Worm (Caenorhabditis elegans) whole organism, young adult: ENCODE data around the gene exc-9.

ENCODE experiments used
- B0019.2 ChIP-seq: fragments of 200-800 bp; sonication (Bioruptor generic); conservative IDR thresholded peaks from 2 replicates; pipeline ENCODE4 v1.3.6; 2022; ENCODE audit warnings: missing genetic modification reagents, missing genetic modification characterization, missing compliant biosample characterization
- C17E4.6 ChIP-seq: fragments of 200-800 bp; sonication (Bioruptor generic); IDR thresholded peaks from 2 replicates; pipeline ENCODE4 v1.3.6; 2022; ENCODE audit warnings: missing genetic modification reagents, missing genetic modification characterization, missing compliant biosample characterization
- F22D6.2 ChIP-seq: sonication (generic microtip); optimal IDR thresholded peaks from 2 replicates; lab custom pipeline; 2016; ENCODE audit warnings: mild to moderate bottlenecking, missing genetic modification characterization, missing compliant biosample characterization
- F23B12.7 ChIP-seq: sonication (generic microtip); optimal IDR thresholded peaks from 2 replicates; lab custom pipeline; 2017; ENCODE audit warnings: missing genetic modification characterization, mild to moderate bottlenecking, missing compliant biosample characterization, antibody characterized with exemption, moderate library complexity; ENCODE audit not compliant: insufficient read depth
- F33H1.4 ChIP-seq: fragments of 200-800 bp; sonication (Bioruptor generic); IDR thresholded peaks from 2 replicates; pipeline ENCODE4 v1.3.6; 2022; ENCODE audit warnings: missing genetic modification reagents, missing genetic modification characterization, missing compliant biosample characterization
- F37B4.10 ChIP-seq: fragments of 200-800 bp; sonication (Bioruptor generic); IDR thresholded peaks from 2 replicates; pipeline ENCODE4 v1.3.6; 2022; ENCODE audit warnings: missing genetic modification characterization, missing compliant biosample characterization
- F49E8.2 ChIP-seq: sonication (generic microtip); optimal IDR thresholded peaks from 3 replicates; lab custom pipeline; 2017; ENCODE audit warnings: missing genetic modification characterization, mild to moderate bottlenecking, missing compliant biosample characterization, antibody characterized with exemption, moderate library complexity; ENCODE audit not compliant: insufficient read depth
- T26A5.8 ChIP-seq: sonication (generic microtip); optimal IDR thresholded peaks from 2 replicates; lab custom pipeline; 2016; ENCODE audit warnings: missing genetic modification characterization, missing compliant biosample characterization
- Y53F4B.3 ChIP-seq: fragments of 200-800 bp; sonication (Bioruptor generic); IDR thresholded peaks from 2 replicates; pipeline ENCODE4 v1.3.6; 2022; ENCODE audit warnings: missing genetic modification reagents, missing genetic modification characterization, missing compliant biosample characterization
- Y53G8AR.9 ChIP-seq: fragments of 200-800 bp; sonication (Bioruptor generic); conservative IDR thresholded peaks from 2 replicates; pipeline ENCODE4 v1.3.6; 2022; ENCODE audit warnings: missing genetic modification reagents, missing genetic modification characterization, missing compliant biosample characterization
- Y56A3A.18 ChIP-seq: fragments of 200-800 bp; sonication (Bioruptor generic); IDR thresholded peaks from 2 replicates; pipeline ENCODE4 v1.3.6; 2022; ENCODE audit warnings: missing genetic modification reagents, missing genetic modification characterization, missing compliant biosample characterization
- Y95B8A.8 ChIP-seq: fragments of 200-800 bp; sonication (Bioruptor generic); IDR thresholded peaks from 2 replicates; pipeline ENCODE4 v1.3.6; 2022; ENCODE audit warnings: missing genetic modification reagents, missing genetic modification characterization, missing compliant biosample characterization
- ZK185.1 ChIP-seq: sonication (generic microtip); optimal IDR thresholded peaks from 2 replicates; lab custom pipeline; 2016; ENCODE audit warnings: mild to moderate bottlenecking, missing genetic modification characterization, missing compliant biosample characterization; ENCODE audit not compliant: poor library complexity, severe bottlenecking
- akir-1 ChIP-seq: fragments of 200-800 bp; sonication (Bioruptor generic); optimal IDR thresholded peaks from 2 replicates; lab custom pipeline; 2018; ENCODE audit warnings: mild to moderate bottlenecking, missing genetic modification characterization, moderate library complexity, missing compliant biosample characterization
- ama-1 ChIP-seq, 3 experiments: fragments of 150-350 bp in 1 of 3; sonication (generic microtip) in 2 of 3; optimal IDR thresholded peaks; 2 replicates each; lab custom pipeline; 2014 to 2018; ENCODE audit warnings: missing biosample characterization in 2 of 3, missing genetic modification characterization in 2 of 3, missing genetic modification reagents in 2 of 3
- aptf-2 ChIP-seq: fragments of 200-800 bp; sonication (Bioruptor generic); conservative IDR thresholded peaks from 2 replicates; pipeline ENCODE4 v1.3.6; 2022; ENCODE audit warnings: missing genetic modification reagents, missing genetic modification characterization, missing compliant biosample characterization
- bed-1 ChIP-seq: fragments of 200-800 bp; sonication (Bioruptor generic); IDR thresholded peaks from 2 replicates; pipeline ENCODE4 v1.3.6; 2022; ENCODE audit warnings: missing genetic modification reagents, missing genetic modification characterization, missing compliant biosample characterization
- ccch-3 ChIP-seq: fragments of 200-800 bp; sonication (Bioruptor generic); optimal IDR thresholded peaks from 2 replicates; lab custom pipeline; 2018; ENCODE audit warnings: mild to moderate bottlenecking, missing genetic modification characterization, missing compliant biosample characterization
- cebp-1 ChIP-seq, 2 experiments: fragments of 200-800 bp in 1 of 2; sonication (Bioruptor generic) in 1 of 2; sonication (generic microtip) in 1 of 2; IDR thresholded peaks in 1 of 2; optimal IDR thresholded peaks in 1 of 2; 2 replicates each; pipeline versions ENCODE4 v1.3.6 to Lab custom; 2017 to 2022; ENCODE audit warnings: missing compliant biosample characterization in 2 of 2, missing genetic modification characterization in 2 of 2, mild to moderate bottlenecking in 1 of 2, missing genetic modification reagents in 1 of 2, moderate library complexity in 1 of 2
- ceh-40 ChIP-seq: fragments of 200-800 bp; sonication (Bioruptor generic); IDR thresholded peaks from 2 replicates; pipeline ENCODE4 v1.3.6; 2022; ENCODE audit warnings: missing genetic modification characterization, missing compliant biosample characterization
- ceh-91 ChIP-seq: fragments of 200-800 bp; sonication (Bioruptor generic); IDR thresholded peaks from 2 replicates; pipeline ENCODE4 v1.3.6; 2022; ENCODE audit warnings: missing genetic modification reagents, missing genetic modification characterization, missing compliant biosample characterization
- efl-1 ChIP-seq: fragments of 150-350 bp; optimal IDR thresholded peaks from 2 replicates; lab custom pipeline; 2014; ENCODE audit warnings: missing biosample characterization, missing genetic modification reagents, missing genetic modification characterization
- fkh-3 ChIP-seq: sonication (generic microtip); optimal IDR thresholded peaks from 2 replicates; lab custom pipeline; 2016; ENCODE audit warnings: mild to moderate bottlenecking, missing genetic modification characterization, missing compliant biosample characterization
- hlh-12 ChIP-seq: sonication (generic microtip); optimal IDR thresholded peaks from 2 replicates; lab custom pipeline; 2016; ENCODE audit warnings: missing genetic modification characterization, missing compliant biosample characterization
- let-607 ChIP-seq, 2 experiments: fragments of 200-800 bp in 1 of 2; sonication (Bioruptor generic) in 1 of 2; sonication (generic microtip) in 1 of 2; optimal IDR thresholded peaks; 2 replicates each; lab custom pipeline; 2016 to 2018; ENCODE audit warnings: mild to moderate bottlenecking in 2 of 2, missing compliant biosample characterization in 2 of 2, missing genetic modification characterization in 2 of 2, moderate library complexity in 2 of 2, missing genotype in 1 of 2
- madf-10 ChIP-seq: sonication (generic microtip); optimal IDR thresholded peaks from 2 replicates; lab custom pipeline; 2016; ENCODE audit warnings: mild to moderate bottlenecking, missing genetic modification characterization, missing compliant biosample characterization
- madf-6 ChIP-seq: fragments of 200-800 bp; sonication (Bioruptor generic); IDR thresholded peaks from 2 replicates; pipeline ENCODE4 v1.3.6; 2022; ENCODE audit warnings: missing genetic modification reagents, missing genetic modification characterization, missing compliant biosample characterization
- madf-8 ChIP-seq: fragments of 200-800 bp; sonication (Bioruptor generic); conservative IDR thresholded peaks from 2 replicates; pipeline ENCODE4 v1.3.6; 2022; ENCODE audit warnings: missing genetic modification reagents, missing genetic modification characterization, missing compliant biosample characterization
- mel-28 ChIP-seq: sonication (generic microtip); optimal IDR thresholded peaks from 2 replicates; lab custom pipeline; 2016; ENCODE audit warnings: borderline replicate concordance, mild to moderate bottlenecking, missing genetic modification characterization, missing compliant biosample characterization
- mes-4 ChIP-seq: sonication (generic microtip); optimal IDR thresholded peaks from 2 replicates; lab custom pipeline; 2016; ENCODE audit warnings: missing genotype, missing genetic modification characterization, missing compliant biosample characterization
- nfyb-1 ChIP-seq: fragments of 200-800 bp; sonication (Bioruptor generic); IDR thresholded peaks from 2 replicates; pipeline ENCODE4 v1.3.6; 2022; ENCODE audit warnings: missing genetic modification reagents, missing genetic modification characterization, missing compliant biosample characterization
- nhr-179 ChIP-seq: sonication (generic microtip); optimal IDR thresholded peaks from 2 replicates; lab custom pipeline; 2016; ENCODE audit warnings: mild to moderate bottlenecking, missing genetic modification characterization, missing compliant biosample characterization
- nhr-27 ChIP-seq: fragments of 200-800 bp; sonication (Bioruptor generic); optimal IDR thresholded peaks from 2 replicates; lab custom pipeline; 2018; ENCODE audit warnings: mild to moderate bottlenecking, missing genetic modification characterization, moderate library complexity, missing compliant biosample characterization
- rcor-1 ChIP-seq: fragments of 200-800 bp; sonication (Bioruptor generic); IDR thresholded peaks from 2 replicates; pipeline ENCODE4 v1.3.6; 2022; ENCODE audit warnings: missing genetic modification reagents, missing genetic modification characterization, missing compliant biosample characterization
- repo-1 ChIP-seq: sonication (generic microtip); optimal IDR thresholded peaks from 2 replicates; lab custom pipeline; 2017; ENCODE audit warnings: mild to moderate bottlenecking, missing genetic modification characterization, missing compliant biosample characterization
- rpc-1 ChIP-seq, 2 experiments: fragments of 150-350 bp in 1 of 2; sonication (generic microtip) in 1 of 2; optimal IDR thresholded peaks; 2 replicates each; lab custom pipeline; 2014 to 2018; ENCODE audit warnings: missing biosample characterization in 1 of 2, missing genetic modification characterization in 1 of 2, missing genetic modification reagents in 1 of 2, missing genotype in 1 of 2
- sdz-38 ChIP-seq: sonication (generic microtip); optimal IDR thresholded peaks from 2 replicates; lab custom pipeline; 2016; ENCODE audit warnings: missing genotype, missing genetic modification characterization, missing compliant biosample characterization
- sea-2 ChIP-seq: fragments of 200-800 bp; sonication (Bioruptor generic); IDR thresholded peaks from 2 replicates; pipeline ENCODE4 v1.3.6; 2022; ENCODE audit warnings: missing genetic modification characterization, missing compliant biosample characterization
- snpc-1.1 ChIP-seq: sonication (generic microtip); optimal IDR thresholded peaks from 2 replicates; lab custom pipeline; 2017; ENCODE audit warnings: missing genetic modification characterization, mild to moderate bottlenecking, missing compliant biosample characterization, antibody characterized with exemption, moderate library complexity, missing genotype, missing genetic modification reagents; ENCODE audit not compliant: insufficient read depth
- snpc-3.4 ChIP-seq: sonication (generic microtip); optimal IDR thresholded peaks from 2 replicates; lab custom pipeline; 2017; ENCODE audit warnings: missing genetic modification characterization, mild to moderate bottlenecking, missing compliant biosample characterization, antibody characterized with exemption, moderate library complexity, missing genotype, missing genetic modification reagents
- somi-1 ChIP-seq: fragments of 200-800 bp; sonication (Bioruptor generic); optimal IDR thresholded peaks from 2 replicates; lab custom pipeline; 2018; ENCODE audit warnings: mild to moderate bottlenecking, missing genetic modification characterization, missing compliant biosample characterization
- tbp1 ChIP-seq: fragments of 200-800 bp; sonication (Bioruptor generic); optimal IDR thresholded peaks from 2 replicates; lab custom pipeline; 2018; ENCODE audit warnings: mild to moderate bottlenecking, missing genetic modification characterization, missing compliant biosample characterization
- tbx-9 ChIP-seq: sonication (generic microtip); optimal IDR thresholded peaks from 2 replicates; lab custom pipeline; 2016; ENCODE audit warnings: borderline replicate concordance, missing genetic modification characterization, inconsistent platforms, missing compliant biosample characterization
- tlf-1 ChIP-seq: fragments of 200-800 bp; sonication (Bioruptor generic); optimal IDR thresholded peaks from 2 replicates; lab custom pipeline; 2018; ENCODE audit warnings: mild to moderate bottlenecking, missing genetic modification characterization, missing compliant biosample characterization
- ztf-25 ChIP-seq: fragments of 200-800 bp; sonication (Bioruptor generic); IDR thresholded peaks from 2 replicates; pipeline ENCODE4 v1.3.6; 2022; ENCODE audit warnings: missing genetic modification reagents, missing genetic modification characterization, missing compliant biosample characterization

Gene exc-9

DNA sequence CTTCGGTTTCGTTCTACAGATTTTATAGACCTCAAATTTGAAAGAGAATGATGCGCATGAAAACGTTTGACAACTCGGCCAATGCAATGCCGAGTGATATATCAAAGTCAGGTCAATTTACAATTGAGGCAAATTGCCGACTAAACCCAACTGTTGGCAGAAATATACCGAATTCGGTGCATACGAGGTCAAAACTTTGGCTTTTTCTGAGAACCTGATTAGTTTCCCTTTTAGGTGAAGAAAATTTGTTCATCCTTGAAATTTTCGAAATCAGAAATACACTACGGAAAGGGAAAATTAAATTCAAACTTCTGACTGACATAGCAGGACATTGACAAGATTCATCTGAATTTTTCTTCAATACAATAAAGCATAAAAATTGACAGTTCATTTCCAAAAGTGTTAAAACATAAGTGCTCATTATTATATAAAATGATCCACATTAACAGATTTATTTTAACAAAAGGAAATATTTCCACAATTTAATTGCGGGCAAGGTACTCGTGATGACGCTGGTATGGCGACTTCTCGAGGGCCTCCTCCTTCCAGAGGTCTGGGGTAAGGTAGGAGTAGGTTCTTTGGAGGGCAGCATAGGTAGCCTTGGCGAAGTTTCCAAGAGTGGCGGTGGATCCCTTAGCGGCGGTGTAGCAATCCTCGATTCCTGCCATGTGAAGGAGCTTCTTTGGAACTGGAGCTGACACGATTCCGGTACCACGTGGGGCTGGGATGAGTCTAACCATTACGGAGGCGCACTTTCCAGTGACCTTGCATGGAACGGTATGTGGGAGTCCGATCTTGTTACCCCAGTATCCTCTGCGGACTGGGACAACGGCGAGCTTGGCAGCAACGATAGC, 15.6 kb downstream of the exc-9 start:
- TF ChIP-seq Y56A3A.18 (GFP tag; lab: Robert Waterston, UW), result peak; percentile 68; the same call in 1 of the 2 replicates
- peak; percentile 62; the same call in 1 of the 2 replicates for TF ChIP-seq Y53G8AR.9 (GFP tag; lab: Robert Waterston, UW)
- TF ChIP-seq sdz-38 (tag; lab: Kevin White, UChicago), result no peak
- TF ChIP-seq rcor-1 (GFP tag; lab: Robert Waterston, UW), result 0 out of 2 replicates have a peak, but pooled peaks have one; percentile 53
- TF ChIP-seq mes-4 (tag; lab: Kevin White, UChicago), result no peak
- no peak for TF ChIP-seq madf-8 (GFP tag; lab: Robert Waterston, UW)
- peak; percentile 16 for TF ChIP-seq tbp1 (GFP tag; lab: Kevin White, UChicago)
- peak; percentile 47 for TF ChIP-seq F49E8.2 (tag; lab: Kevin White, UChicago)
- TF ChIP-seq fkh-3 (tag; lab: Kevin White, UChicago), result no peak
- no peak for TF ChIP-seq B0019.2 (GFP tag; lab: Robert Waterston, UW)
- no peak for TF ChIP-seq let-607 (tag; optimal IDR thresholded peaks at IDR 0.05; lab: Kevin White, UChicago)
- no peak for TF ChIP-seq Y95B8A.8 (GFP tag; lab: Robert Waterston, UW)
- no peak for TF ChIP-seq ZK185.1
- peak; percentile 30 for TF ChIP-seq snpc-1.1 (tag; lab: Kevin White, UChicago)
- no peak for TF ChIP-seq tbx-9 (tag; lab: Kevin White, UChicago)
- no peak for TF ChIP-seq cebp-1 (GFP tag; IDR thresholded peaks at IDR 0.05; lab: Robert Waterston, UW)
- no peak for TF ChIP-seq cebp-1 (tag; optimal IDR thresholded peaks at IDR 0.05; lab: Kevin White, UChicago)
- peak; percentile 50; the same call in 1 of the 2 replicates for TF ChIP-seq ztf-25 (GFP tag; lab: Robert Waterston, UW)
- TF ChIP-seq hlh-12 (tag; lab: Kevin White, UChicago), result no peak
- TF ChIP-seq efl-1, result no peak
- no peak for TF ChIP-seq madf-10 (tag; lab: Kevin White, UChicago)
- no peak for TF ChIP-seq bed-1 (GFP tag; lab: Robert Waterston, UW)
- TF ChIP-seq Y53F4B.3 (GFP tag; lab: Robert Waterston, UW), result no peak
- no peak for TF ChIP-seq mel-28 (tag; lab: Kevin White, UChicago)
- TF ChIP-seq aptf-2 (GFP tag; lab: Robert Waterston, UW), result no peak
- no peak for TF ChIP-seq F23B12.7
- TF ChIP-seq T26A5.8 (tag; lab: Kevin White, UChicago), result no peak
- no peak for TF ChIP-seq nhr-179 (tag; lab: Kevin White, UChicago)
- no peak for TF ChIP-seq ama-1 (optimal IDR thresholded peaks at IDR 0.05; lab: Kevin White, UChicago)
- TF ChIP-seq ama-1 (GFP tag; optimal IDR thresholded peaks at IDR 0.05; lab: Kevin White, UChicago), result no peak
- TF ChIP-seq madf-6 (GFP tag; lab: Robert Waterston, UW), result peak; percentile 62
- TF ChIP-seq nfyb-1 (GFP tag; lab: Robert Waterston, UW), result no peak
- TF ChIP-seq snpc-3.4 (tag; lab: Kevin White, UChicago), result peak; percentile 59
- peak; percentile 45 for TF ChIP-seq F33H1.4 (GFP tag; lab: Robert Waterston, UW)
- no peak for TF ChIP-seq somi-1 (GFP tag; lab: Kevin White, UChicago)
- TF ChIP-seq ceh-91 (GFP tag; lab: Robert Waterston, UW), result no peak
- TF ChIP-seq F37B4.10 (GFP tag; lab: Robert Waterston, UW), result no peak
- TF ChIP-seq F22D6.2 (tag; lab: Kevin White, UChicago), result no peak
- no peak for TF ChIP-seq ccch-3 (GFP tag; lab: Kevin White, UChicago)
- no peak for TF ChIP-seq ceh-40 (GFP tag; lab: Robert Waterston, UW)
- no peak for TF ChIP-seq nhr-27 (tag; lab: Kevin White, UChicago)
- no peak for TF ChIP-seq sea-2 (GFP tag; lab: Robert Waterston, UW)
- no peak for TF ChIP-seq C17E4.6
- TF ChIP-seq tlf-1, result peak; percentile 58
- TF ChIP-seq repo-1 (tag; lab: Kevin White, UChicago), result peak; percentile 64
- no peak for TF ChIP-seq rpc-1 (optimal IDR thresholded peaks at IDR 0.05; lab: Kevin White, UChicago)
- TF ChIP-seq rpc-1 (tag; optimal IDR thresholded peaks at IDR 0.05; lab: Kevin White, UChicago), result no peak
- no peak for TF ChIP-seq akir-1 (GFP tag; lab: Kevin White, UChicago)
